Worm (Caenorhabditis elegans): ENCODE data around the gene F02E11.7.

F02E11.7 gene

ce11 chrII:3230422-3230821, 37.0 kb upstream of the F02E11.7 start, which contains the start of gene srh-297:
TSS of gene srh-297 (minus strand) at chrII:3230522.
- TF ChIP-seq hpl-2 (GFP tag; optimal IDR thresholded peaks at IDR 0.05) = no peak
- no peak for TF ChIP-seq elt-2 (tag; optimal IDR thresholded peaks at IDR 0.05)
- TF ChIP-seq nhr-90 (tag; optimal IDR thresholded peaks at IDR 0.05; ENCODE audit: poor library complexity) = no peak
- TF ChIP-seq nhr-76 (tag; optimal IDR thresholded peaks at IDR 0.05) = no peak
- TF ChIP-seq nhr-12 (tag; optimal IDR thresholded peaks at IDR 0.05) = no peak
- no peak for TF ChIP-seq mef-2 (tag; optimal IDR thresholded peaks at IDR 0.05)
- no peak for TF ChIP-seq lin-15B (tag; optimal IDR thresholded peaks at IDR 0.05)
- no peak for TF ChIP-seq fkh-8 (tag; optimal IDR thresholded peaks at IDR 0.05)
- TF ChIP-seq alr-1 (tag; optimal IDR thresholded peaks at IDR 0.05; ENCODE audit: borderline replicate concordance) = no peak
- no peak for TF ChIP-seq efl-3 (GFP tag; optimal IDR thresholded peaks at IDR 0.05)
- TF ChIP-seq ces-1 (GFP tag; optimal IDR thresholded peaks at IDR 0.05) = no peak
- no peak for TF ChIP-seq xbp-1 (tag; optimal IDR thresholded peaks at IDR 0.05)

ce11 chrII:3234725-3235124, 32.7 kb upstream of the F02E11.7 start, which contains the start of gene C17F4.8:
TSS of gene C17F4.8 (minus strand) at chrII:3234825.
- TF ChIP-seq unc-98 (GFP tag; IDR thresholded peaks at IDR 0.05) (no peak), mdl-1 (tag; optimal IDR thresholded peaks at IDR 0.05) (no peak), blmp-1 (tag; optimal IDR thresholded peaks at IDR 0.05) (no peak), ceh-88 (GFP tag; IDR thresholded peaks at IDR 0.05) (no peak), aly-2 (tag; optimal IDR thresholded peaks at IDR 0.05) (no peak), nhr-11 (tag; optimal IDR thresholded peaks at IDR 0.05) (no peak), pag-3 (tag; optimal IDR thresholded peaks at IDR 0.05; ENCODE audit: borderline replicate concordance, insufficient read depth) (no peak), nhr-76 (tag; optimal IDR thresholded peaks at IDR 0.05) (no peak), unc-30 (tag; optimal IDR thresholded peaks at IDR 0.05) (no peak), tbx-2 (tag; optimal IDR thresholded peaks at IDR 0.05) (no peak), fos-1 (tag; optimal IDR thresholded peaks at IDR 0.05) (no peak), pax-3 (tag; optimal IDR thresholded peaks at IDR 0.05) (no peak), Y116A8C.19 (tag; optimal IDR thresholded peaks at IDR 0.05; ENCODE audit: borderline replicate concordance) (no peak), rnt-1 (tag; optimal IDR thresholded peaks at IDR 0.05) (no peak), efl-1 (optimal IDR thresholded peaks at IDR 0.05) (no peak), efl-1 (GFP tag; optimal IDR thresholded peaks at IDR 0.05 in 1 of 2) (no peak), isw-1 (GFP tag; IDR thresholded peaks at IDR 0.05) (no peak), snpc-4 (tag; optimal IDR thresholded peaks at IDR 0.05) (no peak), hlh-4 (tag; optimal IDR thresholded peaks at IDR 0.05) (no peak)

DNA sequence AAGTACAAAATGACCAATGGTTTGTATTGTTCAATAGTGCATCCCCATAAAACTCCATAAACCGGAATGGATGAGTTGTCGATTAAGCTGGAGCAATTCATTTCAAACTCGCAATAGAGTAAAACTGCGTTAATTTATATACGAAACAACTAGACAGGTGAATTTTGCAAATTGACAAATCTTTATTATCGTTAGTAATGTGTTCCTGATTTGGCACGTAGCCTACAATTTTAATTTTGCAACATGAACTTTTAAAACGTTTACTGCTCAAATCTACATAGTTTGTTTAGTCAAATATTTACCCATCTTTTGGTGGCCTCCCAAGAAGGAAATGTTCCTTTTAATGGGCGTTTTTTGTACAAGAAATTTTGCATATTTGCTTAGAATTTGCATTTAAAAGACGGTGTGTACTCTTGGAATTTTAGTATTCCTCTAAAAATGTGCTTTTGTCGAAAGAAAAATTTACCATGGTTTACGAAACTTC, 30.4 kb upstream of the F02E11.7 start, which contains the start of the genes srz-67 and C17F4.11:
TSS of gene srz-67 (minus strand) at position 101 of the 484 bp plus-strand sequence.
TSS of gene C17F4.11 (plus strand) at position 434 of the 484 bp plus-strand sequence.
- TF ChIP-seq sox-4 (tag; optimal IDR thresholded peaks at IDR 0.05) (no peak), lin-39 (tag; optimal IDR thresholded peaks at IDR 0.05) (no peak), unc-86 (tag; optimal IDR thresholded peaks at IDR 0.05) (no peak), efl-1 (optimal IDR thresholded peaks at IDR 0.05) (no peak), efl-1 (GFP tag; optimal IDR thresholded peaks at IDR 0.05 in 1 of 2) (peak in 1 of 2 experiments; percentile 65), aly-2 (tag; optimal IDR thresholded peaks at IDR 0.05) (no peak), nhr-28 (tag; optimal IDR thresholded peaks at IDR 0.05) (no peak)

DNA sequence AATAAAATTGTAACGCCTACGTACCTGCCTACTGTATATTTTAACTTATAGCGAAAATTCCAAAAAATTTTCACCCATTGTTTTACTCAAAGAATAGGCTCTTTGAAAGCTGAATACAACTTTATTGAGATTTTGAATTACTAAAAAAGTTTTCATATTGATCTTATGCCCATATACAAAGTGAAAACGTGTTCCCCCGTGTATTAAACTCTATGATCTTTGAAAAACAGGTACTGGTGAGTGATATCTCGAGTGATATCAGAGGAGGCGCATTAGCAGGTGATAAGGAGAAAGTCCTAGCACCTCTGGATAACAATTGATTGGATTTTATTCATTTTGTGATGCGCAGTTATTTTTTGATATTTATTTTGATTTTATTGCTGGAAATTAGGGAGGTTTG, 27.3 kb upstream of the F02E11.7 start, which contains the start of gene C17F4.3:
TSS of gene C17F4.3 (plus strand) at position 301 of the 400 bp plus-strand sequence.
- TF ChIP-seq egl-27 (tag; optimal IDR thresholded peaks at IDR 0.05) (no peak), blmp-1 (tag; optimal IDR thresholded peaks at IDR 0.05) (peak; percentile 87)

- TF ChIP-seq lsy-2 (tag; optimal IDR thresholded peaks at IDR 0.05) (no peak), blmp-1 (tag; optimal IDR thresholded peaks at IDR 0.05) (peak; percentile 99), F16B12.6 (tag; optimal IDR thresholded peaks at IDR 0.05) (no peak), lir-3 (tag; optimal IDR thresholded peaks at IDR 0.05; ENCODE audit: poor library complexity) (no peak), aly-2 (tag; optimal IDR thresholded peaks at IDR 0.05) (no peak), zip-4 (GFP tag; optimal IDR thresholded peaks at IDR 0.05) (no peak), elt-3 (tag; optimal IDR thresholded peaks at IDR 0.05) (peak in 2 of 6 experiments; percentile 50 to 77), dpl-1 (GFP tag; optimal IDR thresholded peaks at IDR 0.05) (no peak)
Observed at ce11 chrII:3241842-3242241, 25.6 kb upstream of the F02E11.7 start.

All from whole organism, L1 larva.